Worm (Caenorhabditis elegans) whole organism, midembryonic: ENCODE data around the gene F14F3.4.

Source experiments
- T22C8.4 ChIP-seq: fragments of 200-800 bp; sonication (Bioruptor generic); IDR thresholded peaks from 2 replicates; pipeline ENCODE4 v1.3.6; 2022; ENCODE audit warnings: missing genetic modification characterization, missing compliant biosample characterization
- cog-1 ChIP-seq: sonication (generic microtip); optimal IDR thresholded peaks from 2 replicates; lab custom pipeline; 2016; ENCODE audit warnings: missing genetic modification characterization, missing compliant biosample characterization
- flt-1 ChIP-seq: fragments of 200-800 bp; sonication (Bioruptor generic); IDR thresholded peaks from 2 replicates; pipeline ENCODE4 v1.3.6; 2022; ENCODE audit warnings: missing genetic modification characterization, missing compliant biosample characterization
- klf-2 ChIP-seq: fragments of 200-800 bp; sonication (Bioruptor generic); conservative IDR thresholded peaks from 2 replicates; pipeline ENCODE4 v1.3.6; 2022; ENCODE audit warnings: missing genetic modification reagents, missing genetic modification characterization, missing compliant biosample characterization
- med-1 ChIP-seq: sonication (generic microtip); optimal IDR thresholded peaks from 2 replicates; lab custom pipeline; 2017; ENCODE audit warnings: missing genetic modification characterization, mild to moderate bottlenecking, missing compliant biosample characterization, antibody characterized with exemption, missing genetic modification reagents; ENCODE audit not compliant: insufficient read depth
- ref-1 ChIP-seq: fragments of 200-800 bp; sonication (Bioruptor generic); conservative IDR thresholded peaks from 2 replicates; pipeline ENCODE4 v1.3.6; 2022; ENCODE audit warnings: missing genetic modification reagents, missing genetic modification characterization, missing compliant biosample characterization
- tab-1 ChIP-seq: fragments of 200-800 bp; sonication (Bioruptor generic); IDR thresholded peaks from 2 replicates; pipeline ENCODE4 v1.3.6; 2022; ENCODE audit warnings: missing genetic modification characterization, missing compliant biosample characterization
- ztf-23 ChIP-seq: fragments of 200-800 bp; sonication (Bioruptor generic); IDR thresholded peaks from 2 replicates; pipeline ENCODE4 v1.3.6; 2022; ENCODE audit warnings: missing genetic modification reagents, missing genetic modification characterization, missing compliant biosample characterization
- ztf-29 ChIP-seq: fragments of 200-800 bp; sonication (Bioruptor generic); IDR thresholded peaks from 2 replicates; pipeline ENCODE4 v1.3.6; 2022; ENCODE audit warnings: missing genetic modification reagents, missing genetic modification characterization, missing compliant biosample characterization

- TF ChIP-seq tab-1 (no peak), T22C8.4 (GFP tag; lab: Robert Waterston, UW) (no peak), flt-1 (GFP tag; lab: Robert Waterston, UW) (no peak), ztf-29 (no peak), cog-1 (tag; lab: Kevin White, UChicago) (no peak), med-1 (GFP tag; lab: Kevin White, UChicago) (no peak), ztf-23 (GFP tag; lab: Robert Waterston, UW) (no peak), klf-2 (GFP tag; lab: Robert Waterston, UW) (no peak), ref-1 (GFP tag; lab: Robert Waterston, UW) (no peak)
Measured at ce11 chrX:10479108-10479738, 42.0 kb downstream of the F14F3.4 start.
